Worm (Caenorhabditis elegans) whole organism, early embryonic: Measurements from ENCODE around the gene cpsf-1.

Experiments
- B0310.2 ChIP-seq: sonication (generic microtip); optimal IDR thresholded peaks from 2 replicates; lab custom pipeline; 2016; ENCODE audit warnings: mild to moderate bottlenecking, missing genetic modification characterization, missing compliant biosample characterization
- F13C5.2 ChIP-seq: sonication (generic microtip); optimal IDR thresholded peaks from 2 replicates; lab custom pipeline; 2017; ENCODE audit warnings: mild to moderate bottlenecking, missing genetic modification characterization, inconsistent platforms, missing compliant biosample characterization
- aly-1 ChIP-seq: sonication (generic microtip); optimal IDR thresholded peaks from 2 replicates; lab custom pipeline; 2016; ENCODE audit warnings: missing genetic modification characterization, missing compliant biosample characterization
- ama-1 ChIP-seq: fragments of 150-350 bp; optimal IDR thresholded peaks from 2 replicates; lab custom pipeline; 2014
- ceh-13 ChIP-seq: fragments of 200-800 bp; sonication (Bioruptor generic); optimal IDR thresholded peaks from 2 replicates; lab custom pipeline; 2018; ENCODE audit warnings: mild to moderate bottlenecking, missing genetic modification characterization, missing compliant biosample characterization
- ceh-36 ChIP-seq: sonication (generic microtip); optimal IDR thresholded peaks from 2 replicates; lab custom pipeline; 2016; ENCODE audit warnings: missing genetic modification characterization, inconsistent platforms, missing compliant biosample characterization
- ets-7 ChIP-seq: sonication (generic microtip); optimal IDR thresholded peaks from 2 replicates; lab custom pipeline; 2016; ENCODE audit warnings: missing genotype, missing genetic modification characterization, missing compliant biosample characterization
- flt-1 ChIP-seq: fragments of 200-800 bp; sonication (Bioruptor generic); IDR thresholded peaks from 2 replicates; pipeline ENCODE4 v1.3.6; 2022; ENCODE audit warnings: missing genetic modification characterization, missing compliant biosample characterization
- hmbx-1 ChIP-seq: sonication (generic microtip); optimal IDR thresholded peaks from 2 replicates; lab custom pipeline; 2016; ENCODE audit warnings: mild to moderate bottlenecking, missing genetic modification characterization, missing compliant biosample characterization
- hmg-4 ChIP-seq: fragments of 200-800 bp; sonication (Bioruptor generic); optimal IDR thresholded peaks from 2 replicates; lab custom pipeline; 2018; ENCODE audit warnings: mild to moderate bottlenecking, missing genetic modification characterization, missing compliant biosample characterization
- hnd-1 ChIP-seq: sonication (generic microtip); optimal IDR thresholded peaks from 2 replicates; lab custom pipeline; 2016; ENCODE audit warnings: missing genetic modification characterization, missing compliant biosample characterization
- pes-1 ChIP-seq: fragments of 200-800 bp; sonication (Bioruptor generic); IDR thresholded peaks from 2 replicates; pipeline ENCODE4 v1.3.6; 2022; ENCODE audit warnings: missing genetic modification reagents, missing genetic modification characterization, missing compliant biosample characterization
- scrt-1 ChIP-seq: fragments of 200-800 bp; sonication (Bioruptor generic); IDR thresholded peaks from 2 replicates; pipeline ENCODE4 v1.3.6; 2022; ENCODE audit warnings: missing genetic modification characterization, missing compliant biosample characterization
- sea-1 ChIP-seq: fragments of 200-800 bp; sonication (Bioruptor generic); conservative IDR thresholded peaks from 2 replicates; pipeline ENCODE4 v1.3.6; 2022; ENCODE audit warnings: missing genetic modification characterization, missing compliant biosample characterization
- tbx-11 ChIP-seq: fragments of 200-800 bp; sonication (Bioruptor generic); IDR thresholded peaks from 2 replicates; pipeline ENCODE4 v1.3.6; 2022; ENCODE audit warnings: missing genetic modification characterization, missing compliant biosample characterization
- tbx-37 ChIP-seq: fragments of 200-800 bp; sonication (Bioruptor generic); conservative IDR thresholded peaks from 2 replicates; pipeline ENCODE4 v1.3.6; 2022; ENCODE audit warnings: missing genetic modification reagents, missing genetic modification characterization, missing compliant biosample characterization
- tra-4 ChIP-seq: sonication (generic microtip); optimal IDR thresholded peaks from 2 replicates; lab custom pipeline; 2017; ENCODE audit warnings: missing genetic modification characterization, missing compliant biosample characterization

cpsf-1 gene

DNA sequence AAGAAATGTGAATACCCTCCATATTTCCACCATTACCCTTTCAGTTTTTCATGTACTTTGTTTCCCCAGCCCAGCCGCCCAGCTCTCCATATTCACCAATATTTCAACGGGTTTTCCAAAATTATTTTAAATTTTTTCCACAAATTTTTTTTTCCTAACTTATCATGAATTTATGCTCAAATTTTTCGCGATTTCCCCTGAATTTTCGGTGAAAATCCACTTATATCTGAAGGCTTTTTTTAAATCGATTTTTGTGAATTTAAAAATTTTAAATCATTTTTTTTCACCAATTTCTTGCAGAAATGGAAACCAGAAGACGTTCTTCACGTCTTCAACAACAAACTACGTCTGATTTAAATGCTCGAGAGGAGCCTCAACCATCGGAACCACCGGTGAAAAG is 40.0 kb downstream of the cpsf-1 start, which contains the start of gene xpc-1:
Gene xpc-1, plus strand, starts transcription at position 301 of the 400 bp plus-strand sequence.
- TF ChIP-seq sea-1 (GFP tag; lab: Robert Waterston, UW) (no peak), pes-1 (GFP tag; lab: Robert Waterston, UW) (no peak), tra-4 (tag; lab: Kevin White, UChicago) (no peak), tbx-11 (GFP tag; lab: Robert Waterston, UW) (no peak), tbx-37 (GFP tag; lab: Robert Waterston, UW) (no peak), hnd-1 (tag; lab: Kevin White, UChicago) (no peak), B0310.2 (tag; lab: Kevin White, UChicago) (no peak), ceh-13 (GFP tag; lab: Kevin White, UChicago) (no peak), flt-1 (GFP tag; lab: Robert Waterston, UW) (no peak), scrt-1 (GFP tag; lab: Robert Waterston, UW) (no peak), ceh-36 (tag; lab: Kevin White, UChicago) (no peak), aly-1 (tag; lab: Kevin White, UChicago) (no peak), F13C5.2 (tag; lab: Kevin White, UChicago) (no peak), hmg-4 (GFP tag; lab: Kevin White, UChicago) (no peak), ets-7 (tag; lab: Kevin White, UChicago) (no peak), ama-1 (no peak), hmbx-1 (tag; lab: Kevin White, UChicago) (no peak)

DNA sequence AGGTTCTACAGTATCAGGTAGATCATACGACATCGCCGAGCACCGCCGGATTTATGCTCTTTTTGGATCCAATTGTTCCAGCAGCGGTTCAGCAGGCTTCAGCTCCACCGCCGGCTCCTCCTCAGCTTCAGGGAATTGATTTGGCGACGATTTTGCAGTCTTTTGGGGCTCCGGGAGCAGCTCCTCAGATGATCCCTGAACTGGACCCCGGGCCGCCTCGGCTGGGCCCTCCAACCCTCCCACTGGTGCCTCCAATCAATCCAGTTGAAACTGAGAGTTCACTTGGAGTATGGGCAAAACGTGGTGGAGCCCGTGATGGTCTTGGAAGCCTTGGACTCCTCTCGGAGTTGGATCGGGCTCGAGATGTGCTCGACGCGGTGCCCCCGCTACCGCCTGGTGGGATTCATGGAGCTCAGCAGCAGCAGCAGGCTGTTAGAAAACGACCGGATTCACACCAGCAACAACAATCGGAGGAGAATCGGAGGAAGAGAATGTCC is 41.9 kb downstream of the cpsf-1 start:
- no peak for TF ChIP-seq ets-7 (tag; lab: Kevin White, UChicago)
- TF ChIP-seq sea-1 (GFP tag; lab: Robert Waterston, UW): no peak
- TF ChIP-seq ceh-13 (GFP tag; lab: Kevin White, UChicago): no peak
- TF ChIP-seq tra-4 (tag; lab: Kevin White, UChicago): no peak
- no peak for TF ChIP-seq hmbx-1 (tag; lab: Kevin White, UChicago)
- no peak for TF ChIP-seq tbx-11 (GFP tag; lab: Robert Waterston, UW)
- no peak for TF ChIP-seq ama-1
- no peak for TF ChIP-seq B0310.2 (tag; lab: Kevin White, UChicago)
- TF ChIP-seq ceh-36 (tag; lab: Kevin White, UChicago): no peak
- TF ChIP-seq tbx-37 (GFP tag; lab: Robert Waterston, UW): no peak
- TF ChIP-seq hmg-4 (GFP tag; lab: Kevin White, UChicago): no peak
- TF ChIP-seq F13C5.2 (tag; lab: Kevin White, UChicago): no peak
- no peak for TF ChIP-seq flt-1 (GFP tag; lab: Robert Waterston, UW)
- TF ChIP-seq hnd-1 (tag; lab: Kevin White, UChicago): no peak
- TF ChIP-seq pes-1 (GFP tag; lab: Robert Waterston, UW): no peak
- no peak for TF ChIP-seq scrt-1 (GFP tag; lab: Robert Waterston, UW)
- no peak for TF ChIP-seq aly-1 (tag; lab: Kevin White, UChicago)

DNA sequence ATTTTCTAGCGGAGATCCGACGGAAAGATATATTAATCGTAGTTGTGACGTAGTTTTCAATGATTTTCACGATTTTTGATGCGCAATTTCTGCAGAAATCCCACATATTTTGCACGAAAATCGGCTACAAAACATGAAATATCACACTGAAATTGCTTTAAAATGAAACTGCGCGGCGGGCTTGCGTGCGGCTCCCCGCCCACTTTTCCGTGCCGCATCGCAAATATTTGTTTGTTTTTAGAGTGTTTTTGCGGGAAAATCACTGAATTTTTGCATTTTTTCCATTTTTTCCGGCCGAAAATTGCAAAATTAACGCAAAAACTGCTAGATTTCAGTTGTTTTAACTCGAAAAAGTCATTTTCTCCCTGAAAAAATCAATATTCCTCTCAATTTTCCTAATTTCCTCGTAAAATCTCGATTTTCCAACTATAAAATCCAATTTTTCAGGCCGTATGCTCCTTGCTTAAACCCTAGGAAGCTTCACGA is 51.8 kb downstream of the cpsf-1 start, which contains the start of gene Y76B12C.6:
Gene Y76B12C.6, plus strand, starts transcription at position 436 of the 486 bp plus-strand sequence.
- TF ChIP-seq tbx-37 (GFP tag; lab: Robert Waterston, UW) (0 out of 2 replicates have a peak, but pooled peaks have one; percentile 22), tbx-11 (GFP tag; lab: Robert Waterston, UW) (peak; percentile 71), F13C5.2 (tag; lab: Kevin White, UChicago) (peak; percentile 72), aly-1 (tag; lab: Kevin White, UChicago) (peak; percentile 64), B0310.2 (tag; lab: Kevin White, UChicago) (no peak), ceh-13 (GFP tag; lab: Kevin White, UChicago) (peak; percentile 27), hmg-4 (GFP tag; lab: Kevin White, UChicago) (peak; percentile 57), tra-4 (tag; lab: Kevin White, UChicago) (no peak), pes-1 (GFP tag; lab: Robert Waterston, UW) (peak; percentile 61; the same call in 1 of the 2 replicates), scrt-1 (GFP tag; lab: Robert Waterston, UW) (peak; percentile 62), ceh-36 (tag; lab: Kevin White, UChicago) (peak; percentile 41), ets-7 (tag; lab: Kevin White, UChicago) (peak; percentile 18), hnd-1 (tag; lab: Kevin White, UChicago) (no peak), flt-1 (GFP tag; lab: Robert Waterston, UW) (0 out of 2 replicates have a peak, but pooled peaks have one; percentile 45), sea-1 (GFP tag; lab: Robert Waterston, UW) (0 out of 2 replicates have a peak, but pooled peaks have one; percentile 57), hmbx-1 (tag; lab: Kevin White, UChicago) (no peak), ama-1 (no peak)

DNA sequence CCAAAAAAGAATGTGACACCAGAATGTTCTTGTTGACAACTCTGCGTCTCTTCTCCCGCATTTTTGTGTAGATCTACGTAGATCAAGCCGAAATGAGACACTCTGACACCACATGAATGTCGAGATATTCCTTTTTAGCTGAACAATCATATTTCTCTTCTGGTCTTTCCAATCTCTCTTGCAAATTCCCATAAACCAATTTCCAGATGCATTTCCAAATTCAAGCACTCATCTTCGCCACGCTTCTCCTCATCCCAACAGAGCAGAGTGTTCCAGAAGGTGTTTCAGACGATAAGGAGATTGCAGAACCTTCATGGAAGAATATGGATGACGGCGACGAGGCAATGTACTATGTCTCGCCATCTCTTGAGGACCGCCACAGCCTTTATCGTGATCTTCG is 53.0 kb downstream of the cpsf-1 start, which contains the start of gene Y76B12C.8:
Gene Y76B12C.8, plus strand, starts transcription at position 207 of the 400 bp plus-strand sequence.
- TF ChIP-seq ceh-13 (GFP tag; lab: Kevin White, UChicago) (no peak), tbx-11 (GFP tag; lab: Robert Waterston, UW) (no peak), ceh-36 (tag; lab: Kevin White, UChicago) (no peak), B0310.2 (tag; lab: Kevin White, UChicago) (no peak), hmg-4 (GFP tag; lab: Kevin White, UChicago) (no peak), F13C5.2 (tag; lab: Kevin White, UChicago) (no peak), ets-7 (tag; lab: Kevin White, UChicago) (no peak), scrt-1 (GFP tag; lab: Robert Waterston, UW) (no peak), sea-1 (GFP tag; lab: Robert Waterston, UW) (no peak), hnd-1 (tag; lab: Kevin White, UChicago) (no peak), tra-4 (tag; lab: Kevin White, UChicago) (no peak), aly-1 (tag; lab: Kevin White, UChicago) (no peak), hmbx-1 (tag; lab: Kevin White, UChicago) (no peak), pes-1 (GFP tag; lab: Robert Waterston, UW) (no peak)

DNA sequence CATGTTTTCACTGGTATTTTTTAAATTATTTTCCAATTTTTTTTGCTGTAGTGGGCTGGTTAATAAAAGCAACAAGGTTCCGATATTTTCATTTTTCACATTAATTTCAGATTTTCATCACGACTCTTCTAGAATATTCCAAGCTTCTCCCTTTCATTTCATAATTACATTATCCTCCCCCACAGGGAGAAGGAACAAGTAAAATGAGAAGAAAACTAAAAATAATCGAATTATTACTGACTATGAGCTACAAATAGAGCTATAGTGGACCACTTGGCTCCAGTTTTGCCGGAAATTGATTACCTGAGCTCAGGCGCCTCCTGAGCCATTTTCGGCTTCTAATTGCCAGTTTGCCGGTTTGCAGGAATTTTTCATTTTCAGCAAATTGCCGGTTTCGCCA is 57.2 kb downstream of the cpsf-1 start:
- TF ChIP-seq aly-1 (tag; lab: Kevin White, UChicago): no peak

DNA sequence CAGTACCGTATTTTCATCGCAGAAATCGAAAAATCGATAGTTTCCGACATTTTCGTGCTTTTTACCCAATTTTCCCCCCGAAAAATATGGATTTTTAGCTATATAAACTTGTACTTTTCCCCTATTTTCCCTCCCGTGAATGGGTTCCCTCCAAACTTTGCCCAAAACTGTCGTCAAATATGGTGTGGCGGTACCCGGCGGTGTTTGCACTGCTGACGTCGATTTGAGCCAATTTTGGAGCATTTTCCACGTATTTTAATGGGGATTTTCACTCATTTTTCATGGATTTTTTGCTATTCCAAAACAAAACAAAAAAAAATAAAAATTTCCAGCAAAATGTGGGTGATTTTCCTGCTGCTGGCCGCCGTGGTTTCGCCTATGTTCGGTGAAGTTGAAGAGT is 59.4 kb downstream of the cpsf-1 start, which contains the start of gene Y76B12C.3:
Gene Y76B12C.3, plus strand, starts transcription at position 334 of the 400 bp plus-strand sequence.
- no peak for TF ChIP-seq sea-1 (GFP tag; lab: Robert Waterston, UW)
- TF ChIP-seq F13C5.2 (tag; lab: Kevin White, UChicago): peak; percentile 2
- TF ChIP-seq hnd-1 (tag; lab: Kevin White, UChicago): no peak
